Worm (Caenorhabditis elegans) whole organism, L1 larva: ENCODE data around the gene manf-1.
"Not testable (repeated sequence)": the region's sequence is repeated elsewhere in the genome, so short reads cannot be mapped to it uniquely, and the experiment has no call there.

ENCODE experiments used
- C34B4.2 ChIP-seq: sonication (generic microtip); optimal IDR thresholded peaks from 2 replicates; lab custom pipeline; 2017; ENCODE audit warnings: mild to moderate bottlenecking, missing genetic modification characterization, missing compliant biosample characterization
- alr-1 ChIP-seq: fragments of 200-800 bp; sonication (Bioruptor generic); optimal IDR thresholded peaks from 2 replicates; lab custom pipeline; 2018; ENCODE audit warnings: borderline replicate concordance, mild to moderate bottlenecking, missing genetic modification characterization, missing compliant biosample characterization
- blmp-1 ChIP-seq: fragments of 150-350 bp; optimal IDR thresholded peaks from 2 replicates; lab custom pipeline; 2014; ENCODE audit warnings: missing biosample characterization, missing genetic modification characterization
- ceh-63 ChIP-seq: fragments of 200-800 bp; sonication (Bioruptor generic); optimal IDR thresholded peaks from 2 replicates; lab custom pipeline; 2018; ENCODE audit warnings: mild to moderate bottlenecking, missing genetic modification characterization, missing compliant biosample characterization
- ceh-82 ChIP-seq, 3 experiments: fragments of 150-350 bp in 1 of 3; sonication (generic microtip) in 2 of 3; optimal IDR thresholded peaks; 2 replicates each; lab custom pipeline; 2014 to 2017; ENCODE audit warnings: missing biosample characterization in 3 of 3, missing genetic modification characterization in 3 of 3
- ceh-88 ChIP-seq: fragments of 200-800 bp; sonication (Bioruptor generic); IDR thresholded peaks from 2 replicates; pipeline ENCODE4 v1.3.6; 2022; ENCODE audit warnings: missing genetic modification characterization, missing compliant biosample characterization
- dpl-1 ChIP-seq, 3 experiments: fragments of 150-350 bp in 2 of 3; sonication (generic microtip) in 1 of 3; optimal IDR thresholded peaks; 2 replicates each; lab custom pipeline; 2014 to 2017; ENCODE audit warnings: missing biosample characterization in 3 of 3, missing genetic modification characterization in 3 of 3, missing genetic modification reagents in 3 of 3
- efl-1 ChIP-seq, 4 experiments: fragments of 150-350 bp; optimal IDR thresholded peaks in 3 of 4; peaks in 1 of 4; 1 replicate in 1 of 4; 2 replicates in 3 of 4; lab custom pipeline; 2014; ENCODE audit warnings: missing biosample characterization in 2 of 4, missing genetic modification characterization in 2 of 4, missing genetic modification reagents in 2 of 4
- efl-3 ChIP-seq: fragments of 200-800 bp; sonication (Bioruptor generic); optimal IDR thresholded peaks from 2 replicates; lab custom pipeline; 2018; ENCODE audit warnings: mild to moderate bottlenecking, missing genetic modification characterization, missing compliant biosample characterization
- egl-13 ChIP-seq: sonication (generic microtip); optimal IDR thresholded peaks from 2 replicates; lab custom pipeline; 2016; ENCODE audit warnings: missing genotype, missing genetic modification reagents, missing genetic modification characterization, missing compliant biosample characterization
- elt-2 ChIP-seq: sonication (generic microtip); optimal IDR thresholded peaks from 2 replicates; lab custom pipeline; 2016; ENCODE audit warnings: missing genetic modification characterization, mild to moderate bottlenecking, inconsistent platforms, missing compliant biosample characterization, missing genetic modification reagents
- ets-5 ChIP-seq: fragments of 200-800 bp; sonication (Bioruptor generic); IDR thresholded peaks from 2 replicates; pipeline ENCODE4 v1.3.6; 2022; ENCODE audit warnings: missing genetic modification characterization, missing compliant biosample characterization
- fkh-8 ChIP-seq: sonication (generic microtip); optimal IDR thresholded peaks from 2 replicates; lab custom pipeline; 2016; ENCODE audit warnings: mild to moderate bottlenecking, missing genetic modification characterization, missing compliant biosample characterization
- hlh-17 ChIP-seq: fragments of 200-800 bp; sonication (Bioruptor generic); optimal IDR thresholded peaks from 2 replicates; lab custom pipeline; 2018; ENCODE audit warnings: missing genetic modification characterization, mild to moderate bottlenecking, missing compliant biosample characterization, moderate library complexity, borderline replicate concordance
- hlh-4 ChIP-seq: sonication (generic microtip); optimal IDR thresholded peaks from 2 replicates; lab custom pipeline; 2016; ENCODE audit warnings: mild to moderate bottlenecking, missing genetic modification characterization, missing compliant biosample characterization
- irx-1 ChIP-seq: sonication (generic microtip); optimal IDR thresholded peaks from 2 replicates; lab custom pipeline; 2016; ENCODE audit warnings: missing genetic modification characterization, missing compliant biosample characterization
- isw-1 ChIP-seq: fragments of 200-800 bp; sonication (Bioruptor generic); IDR thresholded peaks from 2 replicates; pipeline ENCODE4 v1.3.6; 2022; ENCODE audit warnings: missing genetic modification characterization, missing compliant biosample characterization
- jun-1 ChIP-seq: fragments of 150-350 bp; optimal IDR thresholded peaks from 2 replicates; lab custom pipeline; 2014; ENCODE audit warnings: missing biosample characterization, missing genetic modification reagents, missing genetic modification characterization
- lin-13 ChIP-seq: fragments of 150-350 bp; optimal IDR thresholded peaks from 2 replicates; lab custom pipeline; 2014; ENCODE audit warnings: missing biosample characterization, missing genetic modification reagents, missing genetic modification characterization
- lin-35 ChIP-seq, 2 experiments: fragments of 150-350 bp; optimal IDR thresholded peaks; 2 replicates each; lab custom pipeline; 2014; ENCODE audit warnings: missing biosample characterization in 2 of 2, missing genetic modification characterization in 2 of 2, missing genetic modification reagents in 2 of 2
- lsy-2 ChIP-seq, 2 experiments: fragments of 150-350 bp; optimal IDR thresholded peaks; 2 replicates each; lab custom pipeline; 2014; ENCODE audit warnings: missing biosample characterization in 2 of 2, missing genetic modification characterization in 2 of 2
- nhr-11 ChIP-seq: fragments of 150-350 bp; optimal IDR thresholded peaks from 2 replicates; lab custom pipeline; 2014; ENCODE audit warnings: missing biosample characterization, missing genetic modification characterization
- nhr-12 ChIP-seq: sonication (generic microtip); optimal IDR thresholded peaks from 2 replicates; lab custom pipeline; 2017; ENCODE audit warnings: missing biosample characterization, missing genetic modification characterization
- nhr-237 ChIP-seq: fragments of 150-350 bp; optimal IDR thresholded peaks from 2 replicates; lab custom pipeline; 2014; ENCODE audit warnings: missing biosample characterization, missing genetic modification characterization
- nhr-28 ChIP-seq: fragments of 150-350 bp; optimal IDR thresholded peaks from 2 replicates; lab custom pipeline; 2014; ENCODE audit warnings: missing biosample characterization, missing genetic modification characterization
- nhr-71 ChIP-seq: sonication (generic microtip); optimal IDR thresholded peaks from 2 replicates; lab custom pipeline; 2016; ENCODE audit warnings: mild to moderate bottlenecking, missing genetic modification characterization, moderate library complexity, missing compliant biosample characterization
- nhr-84 ChIP-seq: sonication (generic microtip); optimal IDR thresholded peaks from 2 replicates; lab custom pipeline; 2017; ENCODE audit warnings: missing biosample characterization, missing genetic modification characterization
- pax-3 ChIP-seq: fragments of 200-800 bp; sonication (Bioruptor generic); optimal IDR thresholded peaks from 2 replicates; lab custom pipeline; 2018; ENCODE audit warnings: mild to moderate bottlenecking, missing genetic modification characterization, moderate library complexity, missing compliant biosample characterization
- rnt-1 ChIP-seq: sonication (generic microtip); optimal IDR thresholded peaks from 2 replicates; lab custom pipeline; 2016; ENCODE audit warnings: mild to moderate bottlenecking, missing genetic modification characterization, moderate library complexity, missing compliant biosample characterization
- snpc-4 ChIP-seq: fragments of 150-350 bp; optimal IDR thresholded peaks from 2 replicates; lab custom pipeline; 2014; ENCODE audit warnings: missing biosample characterization, missing genetic modification characterization
- snu-23 ChIP-seq: sonication (generic microtip); optimal IDR thresholded peaks from 2 replicates; lab custom pipeline; 2016; ENCODE audit warnings: missing genetic modification characterization, missing compliant biosample characterization
- unc-86 ChIP-seq: sonication (generic microtip); optimal IDR thresholded peaks from 2 replicates; lab custom pipeline; 2016; ENCODE audit warnings: missing genetic modification characterization, missing compliant biosample characterization
- zip-4 ChIP-seq: fragments of 200-800 bp; sonication (Bioruptor generic); optimal IDR thresholded peaks from 2 replicates; lab custom pipeline; 2018; ENCODE audit warnings: mild to moderate bottlenecking, missing genetic modification characterization, moderate library complexity, missing compliant biosample characterization
- ztf-4 ChIP-seq: fragments of 150-350 bp; optimal IDR thresholded peaks from 2 replicates; lab custom pipeline; 2014; ENCODE audit warnings: missing biosample characterization, missing genetic modification characterization

The manf-1 gene

ce11 chrIV:2925591-2925990, 2.6 kb downstream of the manf-1 start, which contains the start of gene ubc-13:
ubc-13 (minus strand) TSS chrIV:2925691.
- TF ChIP-seq nhr-28 (tag; lab: Kevin White, UChicago) (no peak), hlh-17 (GFP tag; lab: Kevin White, UChicago) (no peak), ztf-4 (tag; lab: Kevin White, UChicago) (no peak), nhr-12 (tag; lab: Kevin White, UChicago) (no peak), nhr-11 (tag; lab: Kevin White, UChicago) (no peak), rnt-1 (tag; lab: Kevin White, UChicago) (no peak), irx-1 (tag; lab: Kevin White, UChicago) (no peak), C34B4.2 (tag; lab: Kevin White, UChicago) (no peak), hlh-4 (tag; lab: Kevin White, UChicago) (no peak), lin-13 (GFP tag; lab: Kevin White, UChicago) (no peak), zip-4 (GFP tag; lab: Kevin White, UChicago) (no peak)

DNA sequence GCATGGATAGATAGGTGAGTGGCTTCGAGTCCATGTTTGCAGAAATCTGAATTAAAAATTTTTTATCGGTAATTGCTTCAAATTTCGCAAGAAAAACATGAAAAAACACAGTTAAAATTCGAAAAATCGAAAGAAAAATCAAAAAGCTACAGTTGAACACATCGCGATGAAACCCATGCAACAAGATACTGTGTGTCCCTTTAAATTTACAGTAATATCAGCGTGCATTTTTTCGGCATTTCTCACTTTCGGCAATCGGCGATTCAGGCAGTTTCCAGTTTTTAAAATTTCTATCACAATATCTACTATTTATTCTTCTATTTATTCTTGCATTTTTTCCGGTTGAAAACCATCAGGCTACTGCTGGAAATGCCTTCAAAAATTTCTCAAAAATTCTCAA, 6.0 kb downstream of the manf-1 start, which contains the start of gene fbxc-45:
fbxc-45 (minus strand) TSS at position 48 of the 400 bp plus-strand sequence.
- TF ChIP-seq efl-3 (GFP tag; lab: Kevin White, UChicago): no peak
- no peak for TF ChIP-seq ceh-63 (GFP tag; lab: Kevin White, UChicago)
- TF ChIP-seq nhr-71: no peak
- no peak for TF ChIP-seq isw-1 (GFP tag; lab: Robert Waterston, UW)
- TF ChIP-seq lsy-2 (tag; optimal IDR thresholded peaks at IDR 0.05; lab: Kevin White, UChicago): no peak
- TF ChIP-seq hlh-4 (tag; lab: Kevin White, UChicago): no peak
- no peak for TF ChIP-seq alr-1
- TF ChIP-seq ets-5 (GFP tag; lab: Robert Waterston, UW): no peak
- TF ChIP-seq nhr-84 (tag; lab: Kevin White, UChicago): no peak
- TF ChIP-seq snpc-4 (tag; lab: Kevin White, UChicago): no peak
- TF ChIP-seq elt-2 (tag; lab: Kevin White, UChicago): no peak
- TF ChIP-seq dpl-1 (GFP tag; optimal IDR thresholded peaks at IDR 0.05; lab: Kevin White, UChicago): no peak
- TF ChIP-seq, all 84 proteins: peak for 0

- not testable (repeated sequence) for TF ChIP-seq nhr-237 (tag; lab: Kevin White, UChicago); lin-13 (GFP tag; lab: Kevin White, UChicago); blmp-1 (tag; lab: Kevin White, UChicago)
Measured at ce11 chrIV:2917729-2918128, 10.5 kb downstream of the manf-1 start, which contains the start of gene Y54G2A.50. Y54G2A.50 (plus strand) TSS chrIV:2918029.

- TF ChIP-seq ceh-82 (tag; optimal IDR thresholded peaks at IDR 0.05; lab: Kevin White, UChicago): no peak
- no peak for TF ChIP-seq unc-86 (tag; lab: Kevin White, UChicago)
- no peak for TF ChIP-seq irx-1 (tag; lab: Kevin White, UChicago)
- TF ChIP-seq dpl-1 (GFP tag; optimal IDR thresholded peaks at IDR 0.05; lab: Kevin White, UChicago): peak; percentile 43 to 77 (median 56)
- TF ChIP-seq jun-1 (tag; lab: Kevin White, UChicago): no peak
- TF ChIP-seq snu-23 (GFP tag; lab: Kevin White, UChicago): no peak
- no peak for TF ChIP-seq egl-13 (tag; lab: Kevin White, UChicago)
- no peak for TF ChIP-seq pax-3 (tag; lab: Kevin White, UChicago)
- TF ChIP-seq hlh-4 (tag; lab: Kevin White, UChicago): no peak
- peak in 1 of 2 experiments; percentile 88 for TF ChIP-seq efl-1 (optimal IDR thresholded peaks at IDR 0.05; lab: Kevin White, UChicago)
- TF ChIP-seq efl-1 (GFP tag; optimal IDR thresholded peaks at IDR 0.05 in 1 of 2; lab: Kevin White, UChicago): peak; percentile 80 to 96
- TF ChIP-seq lin-35 (GFP tag; optimal IDR thresholded peaks at IDR 0.05; lab: Kevin White, UChicago): peak; percentile 54 to 83
- TF ChIP-seq nhr-12 (tag; lab: Kevin White, UChicago): no peak
- no peak for TF ChIP-seq lin-13 (GFP tag; lab: Kevin White, UChicago)
- TF ChIP-seq ceh-88: no peak
- no peak for TF ChIP-seq fkh-8 (tag; lab: Kevin White, UChicago)
Measured at ce11 chrIV:2916043-2916442, 12.2 kb downstream of the manf-1 start.
